Fruit fly (Drosophila melanogaster): Measurements from ENCODE around the gene CG17349.

The CG17349 gene

DNA sequence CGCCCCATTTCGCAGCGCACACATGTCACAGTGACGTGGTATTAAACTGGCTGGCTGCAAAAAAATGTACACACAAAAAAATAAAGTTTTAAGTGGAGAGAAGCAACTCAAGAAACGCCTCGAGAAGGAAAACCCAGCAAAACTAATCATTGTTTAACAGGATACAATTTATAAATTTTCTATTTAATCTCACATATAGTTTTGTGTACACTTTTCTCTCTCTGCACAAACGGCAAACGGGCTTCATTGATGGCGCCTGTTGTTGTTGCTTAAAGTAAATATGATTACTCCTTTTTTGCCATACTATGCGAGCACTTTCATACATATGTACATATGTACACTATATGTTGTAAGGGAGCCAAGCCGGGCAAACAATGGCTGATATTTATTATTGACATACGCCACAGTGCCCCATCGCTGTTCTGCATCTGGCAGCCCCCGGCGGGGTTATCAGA lies 12.2 kb upstream of the CG17349 start:
- TF ChIP-seq noc (tag; optimal IDR thresholded peaks at IDR 0.05), result no peak

DNA sequence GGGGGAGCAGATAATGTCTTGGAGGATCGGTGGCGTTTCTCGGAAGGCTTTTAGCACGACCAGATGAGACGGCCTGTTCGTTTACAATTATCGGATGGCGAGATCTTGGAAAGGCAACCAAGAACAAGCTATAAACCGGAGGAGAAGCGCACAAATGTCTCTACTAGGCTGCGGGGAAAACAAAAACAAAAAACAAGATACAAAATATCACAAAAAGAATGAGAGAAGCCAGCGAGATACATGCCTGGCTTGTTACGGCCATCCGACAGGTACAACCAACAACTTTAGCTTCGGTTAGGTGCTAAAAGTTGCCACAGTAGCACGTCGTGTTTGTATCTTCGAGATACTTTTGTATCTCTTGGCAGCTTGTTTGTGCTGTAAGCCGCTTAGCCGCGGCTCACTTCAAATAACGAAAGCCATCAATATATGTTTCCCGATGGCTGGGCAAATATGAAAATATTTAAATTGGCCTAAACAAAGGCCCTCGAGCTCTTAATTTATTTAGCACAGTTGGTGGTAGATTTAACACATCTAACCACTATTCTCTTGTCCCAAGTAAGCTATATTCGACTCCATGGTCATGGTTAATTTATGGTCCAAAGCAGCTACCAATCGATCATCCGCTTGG lies 10.3 kb upstream of the CG17349 start:
- no peak for TF ChIP-seq noc (tag; optimal IDR thresholded peaks at IDR 0.05)

DNA sequence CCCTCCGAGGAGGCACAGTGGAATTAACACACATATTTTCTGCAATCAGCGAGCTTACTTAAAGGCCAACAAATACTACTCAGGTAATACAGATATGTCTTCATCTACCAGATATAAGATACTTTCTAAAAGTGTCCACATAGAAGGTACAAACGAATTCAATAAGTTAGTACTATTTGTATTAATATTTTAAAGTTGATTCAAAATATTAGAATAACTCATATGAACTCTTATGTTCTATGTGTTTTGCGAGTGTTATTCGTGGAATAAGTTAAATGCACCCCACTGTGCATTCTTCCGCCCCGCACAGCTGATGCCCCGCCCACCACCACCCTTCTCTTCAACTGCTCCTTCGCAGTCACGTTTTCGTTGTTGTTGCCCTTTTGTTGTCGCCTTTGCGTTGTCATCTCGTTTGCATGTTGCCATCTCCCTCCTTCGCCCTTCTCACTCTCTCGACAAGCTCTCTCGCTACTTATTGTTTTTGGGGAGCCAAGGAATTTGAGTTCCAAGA lies 8.6 kb upstream of the CG17349 start:
- no peak for TF ChIP-seq noc (tag; optimal IDR thresholded peaks at IDR 0.05)

DNA sequence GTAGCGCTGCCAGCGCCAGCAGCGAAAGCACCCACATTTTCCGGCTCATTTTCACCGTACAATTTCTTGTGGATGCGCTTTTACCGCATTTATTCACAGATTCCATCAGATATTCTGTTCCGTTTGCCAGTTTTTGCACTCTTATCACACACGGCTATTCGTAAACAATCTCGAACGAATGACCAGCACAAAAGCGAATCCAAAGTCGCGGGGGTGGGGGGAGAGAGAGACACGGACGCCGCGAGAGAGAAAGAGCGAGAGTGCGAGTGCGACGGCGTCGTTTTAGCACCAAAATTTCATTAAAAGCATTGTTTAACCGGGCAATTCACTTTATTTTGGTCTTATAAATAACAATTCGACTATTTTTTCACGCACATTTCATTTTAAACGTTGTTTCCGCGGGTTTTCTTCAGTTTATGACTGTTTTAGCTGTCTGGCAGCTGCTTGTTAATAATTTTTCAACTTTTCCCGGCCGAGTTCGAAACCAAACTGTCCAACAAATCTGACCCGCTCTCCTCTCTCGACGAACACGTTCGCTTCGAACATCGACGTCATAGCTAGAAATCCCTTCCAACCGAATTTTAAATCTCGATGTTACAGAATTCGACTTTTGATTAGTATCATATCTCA lies 7.4 kb upstream of the CG17349 start, which contains the start of gene dnt:
Gene dnt, minus strand, starts transcription at position 494 of the 630 bp plus-strand sequence.
- no peak for TF ChIP-seq noc (tag; optimal IDR thresholded peaks at IDR 0.05)

DNA sequence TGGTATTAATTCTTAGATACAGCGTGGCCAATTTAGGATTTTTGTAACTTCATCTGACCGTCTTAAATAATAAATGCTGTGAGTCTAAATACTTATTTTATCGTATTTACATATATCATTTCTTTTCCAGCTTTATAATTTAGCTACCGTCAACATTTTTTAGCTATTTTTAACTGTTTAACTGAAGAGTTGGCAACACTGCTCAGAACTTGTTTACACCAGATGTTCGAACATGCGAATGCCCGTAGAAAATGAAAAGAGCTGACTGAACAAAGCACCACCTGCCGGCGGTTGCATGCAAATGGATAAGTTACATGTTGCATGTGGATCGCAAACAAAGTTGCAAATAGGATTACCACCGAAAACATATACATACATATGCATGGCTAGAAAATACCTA lies 6.7 kb upstream of the CG17349 start:
- TF ChIP-seq noc (tag; optimal IDR thresholded peaks at IDR 0.05), result no peak

DNA sequence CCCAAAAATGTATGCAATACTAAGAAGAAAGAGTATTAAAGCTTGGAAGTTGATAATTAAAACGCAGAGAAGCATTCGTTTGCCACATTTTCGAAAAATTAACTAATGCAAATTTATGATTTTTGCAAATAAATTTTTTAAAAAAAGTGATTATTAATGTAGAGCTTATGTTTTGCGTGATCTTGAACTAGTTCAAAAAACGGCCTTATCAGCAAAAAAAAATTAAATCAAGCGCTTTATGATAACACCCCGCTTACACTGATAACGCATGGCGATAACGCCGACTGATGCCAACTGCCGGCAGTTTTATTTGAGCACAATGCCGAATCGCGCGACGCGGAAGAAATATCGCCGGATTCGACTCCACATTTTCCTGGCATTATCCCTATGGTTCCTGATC lies 6.2 kb upstream of the CG17349 start, which contains the start of gene CG13086:
Gene CG13086, plus strand, starts transcription at position 301 of the 400 bp plus-strand sequence.
- TF ChIP-seq noc (tag; optimal IDR thresholded peaks at IDR 0.05), result no peak

DNA sequence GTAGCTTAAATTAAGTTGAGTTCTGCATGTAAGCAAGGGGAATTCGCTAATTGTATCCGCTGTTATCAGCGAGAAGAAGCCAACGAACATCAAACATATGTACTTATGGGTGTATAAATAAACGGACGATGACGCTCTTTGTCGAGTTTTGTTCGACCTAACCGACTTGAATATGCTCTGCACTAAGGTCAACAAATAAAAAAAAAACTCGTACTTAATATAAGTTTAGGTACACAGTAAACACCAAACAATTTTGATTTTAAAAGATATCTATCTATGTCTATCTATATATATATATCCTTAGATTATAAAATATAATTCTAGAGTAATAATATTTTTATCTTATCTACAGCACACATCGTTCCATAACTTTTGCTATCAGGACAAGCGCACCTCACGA lies 5.6 kb upstream of the CG17349 start:
- peak; percentile 59 for TF ChIP-seq noc (tag; optimal IDR thresholded peaks at IDR 0.05)

DNA sequence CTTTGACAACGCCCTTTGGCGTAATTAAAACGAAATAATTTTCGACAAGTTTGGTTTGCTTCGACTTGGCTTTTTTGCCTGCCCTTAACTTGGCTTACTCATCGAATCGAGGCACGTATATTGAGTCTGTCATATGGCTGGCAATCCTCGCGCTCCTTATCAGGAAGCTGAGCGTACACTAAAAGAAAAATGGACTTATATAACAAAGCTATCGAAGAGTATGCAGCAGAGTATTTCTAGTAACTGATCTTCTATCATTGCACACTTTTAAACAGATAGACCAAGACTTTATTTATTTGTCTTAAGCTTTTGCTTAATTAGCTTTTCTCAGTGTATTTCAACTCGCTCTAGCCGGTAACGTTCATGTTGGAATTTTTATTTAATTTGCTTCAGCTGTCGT lies 3.9 kb upstream of the CG17349 start:
- no peak for TF ChIP-seq noc (tag; optimal IDR thresholded peaks at IDR 0.05)

DNA sequence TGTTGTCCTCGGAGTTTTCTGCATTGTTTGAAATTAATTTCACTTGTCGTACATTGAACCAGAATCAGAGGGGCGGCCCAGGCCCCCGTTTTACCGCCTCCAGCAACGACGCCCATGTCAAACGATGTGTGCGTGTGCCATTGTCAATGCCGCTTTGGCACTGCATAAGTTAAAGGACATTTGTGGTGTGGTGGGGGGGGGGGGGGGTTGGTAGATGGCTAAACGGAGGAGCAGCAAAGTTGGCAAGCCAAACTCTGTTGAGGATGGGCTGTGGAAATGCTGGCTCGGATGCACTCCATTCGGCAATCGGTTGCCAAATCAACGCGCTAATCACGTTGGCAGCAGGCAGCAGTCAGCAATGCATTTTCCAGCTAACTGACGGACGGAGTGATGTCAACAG lies 3.5 kb upstream of the CG17349 start:
- TF ChIP-seq noc (tag; optimal IDR thresholded peaks at IDR 0.05), result no peak

DNA sequence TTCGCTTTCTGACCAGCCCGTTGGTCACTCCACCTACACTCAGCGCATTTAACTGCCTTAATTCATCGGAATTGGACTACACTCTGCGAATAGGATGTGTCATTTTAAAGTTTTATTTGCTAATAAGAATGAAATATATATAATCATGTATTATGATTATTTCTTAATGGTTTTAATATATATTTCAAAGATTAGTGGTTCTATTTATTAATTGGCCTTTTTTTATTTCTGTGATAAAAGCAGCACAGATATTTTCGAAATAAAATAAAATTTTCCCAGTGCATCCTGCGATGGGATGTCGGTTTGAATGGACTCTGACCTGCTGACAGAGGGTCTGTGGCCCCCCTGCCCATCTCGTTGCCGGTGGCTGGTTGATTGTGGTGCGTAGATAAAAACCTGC lies 3.6 kb downstream of the CG17349 start:
- no peak for TF ChIP-seq noc (tag; optimal IDR thresholded peaks at IDR 0.05)

DNA sequence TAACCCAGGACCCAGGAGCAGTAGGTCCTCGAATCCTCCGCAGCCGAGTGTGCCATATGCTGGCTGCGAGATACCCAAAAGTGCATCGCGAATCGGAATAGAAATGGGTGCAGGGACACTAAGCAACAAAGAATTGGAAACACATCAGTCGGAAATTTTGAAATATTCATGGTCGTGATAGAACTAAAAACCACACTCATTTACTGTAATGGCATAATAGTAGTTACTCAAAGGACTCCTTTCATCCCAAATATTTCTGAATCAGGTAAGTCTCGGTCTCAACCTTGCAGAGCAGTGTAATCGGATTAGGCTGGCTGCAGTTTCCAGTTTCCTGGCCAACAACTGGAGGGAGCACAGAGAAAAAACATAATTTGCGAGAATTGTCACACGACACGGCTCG lies 5.9 kb downstream of the CG17349 start:
- TF ChIP-seq noc (tag; optimal IDR thresholded peaks at IDR 0.05), result no peak

DNA sequence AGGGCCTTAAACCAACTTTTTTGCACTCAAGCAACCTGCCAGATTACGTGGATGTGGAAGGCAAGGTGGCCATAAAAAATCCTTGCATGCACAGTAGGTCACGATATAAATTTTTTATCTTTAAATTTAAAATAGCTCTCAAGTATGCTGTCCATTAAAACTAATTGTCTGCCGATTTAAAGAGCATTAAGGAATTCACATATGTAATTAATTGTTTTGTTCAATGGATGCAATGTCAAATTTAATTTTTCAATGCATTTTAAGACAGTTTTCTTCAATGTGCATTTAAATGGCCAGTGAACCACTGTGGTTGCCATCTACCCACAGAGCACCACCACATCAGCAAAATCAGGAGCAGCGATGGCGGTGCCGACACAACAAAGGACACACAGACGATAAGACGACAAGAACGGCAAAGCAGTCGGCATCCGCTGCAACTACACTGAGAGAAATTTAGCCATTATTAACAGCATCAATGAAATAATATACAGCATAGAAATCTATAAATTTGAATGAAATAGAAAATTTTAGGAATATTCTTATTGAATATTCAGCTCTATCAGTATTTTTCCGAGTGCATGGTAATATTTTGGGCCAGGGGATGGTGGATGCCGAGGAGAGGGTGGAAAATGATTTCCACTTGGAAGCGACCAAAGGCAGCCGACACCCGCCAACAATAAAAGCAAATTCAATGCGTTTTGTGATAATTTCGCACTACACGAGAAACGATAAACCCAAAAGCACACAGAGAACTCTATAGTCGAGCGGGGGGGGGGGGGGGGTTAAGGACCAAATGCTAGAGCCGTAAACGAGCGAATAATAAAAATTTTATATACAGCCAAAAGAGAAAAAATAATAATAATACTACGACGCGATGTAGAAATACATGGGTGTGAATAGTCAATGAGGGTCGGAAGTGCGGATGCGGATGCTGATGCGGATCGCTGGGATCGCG lies 7.2 kb downstream of the CG17349 start:
- no peak for TF ChIP-seq noc (tag; optimal IDR thresholded peaks at IDR 0.05)

DNA sequence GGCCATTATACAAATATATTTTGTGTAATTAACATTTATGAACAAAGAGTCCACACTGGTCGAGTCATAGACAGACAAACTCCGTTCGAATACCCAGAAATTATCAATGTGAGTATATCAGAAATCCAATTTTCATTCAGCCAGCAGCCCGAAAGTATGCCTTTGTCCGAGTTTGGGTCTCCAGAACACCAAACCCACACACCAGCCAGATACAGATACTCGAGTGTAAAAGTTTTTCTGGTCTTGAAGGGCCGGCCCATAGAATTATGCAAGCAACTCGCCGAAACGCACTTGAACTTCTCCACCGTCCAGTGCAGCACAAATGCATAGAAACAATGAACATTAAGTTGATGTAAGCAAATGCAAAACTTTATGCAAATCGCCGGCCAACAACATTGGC lies 8.4 kb downstream of the CG17349 start:
- TF ChIP-seq noc (tag; optimal IDR thresholded peaks at IDR 0.05), result no peak

DNA sequence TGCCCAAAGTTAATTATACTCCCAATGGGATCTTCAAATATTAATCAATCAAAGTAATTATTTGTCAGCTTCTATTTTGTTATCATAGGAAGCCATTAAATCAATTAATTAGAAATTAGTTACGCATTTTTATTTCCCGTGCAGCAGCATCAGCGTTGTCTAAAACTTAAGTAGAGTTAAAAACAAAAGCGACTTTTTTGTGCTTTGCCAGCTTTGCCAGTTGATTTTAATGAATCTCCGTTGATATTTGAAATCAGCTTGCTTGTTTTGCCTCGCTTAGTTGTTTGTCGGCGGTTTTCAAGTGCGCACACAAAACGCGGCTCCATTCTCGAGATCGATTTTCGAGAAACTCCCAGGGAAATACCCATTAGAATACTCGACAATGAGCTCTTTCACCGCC lies 10.4 kb downstream of the CG17349 start, which contains the start of gene CG17350:
Gene CG17350, plus strand, starts transcription at position 301 of the 400 bp plus-strand sequence.
- TF ChIP-seq noc (tag; optimal IDR thresholded peaks at IDR 0.05), result no peak

DNA sequence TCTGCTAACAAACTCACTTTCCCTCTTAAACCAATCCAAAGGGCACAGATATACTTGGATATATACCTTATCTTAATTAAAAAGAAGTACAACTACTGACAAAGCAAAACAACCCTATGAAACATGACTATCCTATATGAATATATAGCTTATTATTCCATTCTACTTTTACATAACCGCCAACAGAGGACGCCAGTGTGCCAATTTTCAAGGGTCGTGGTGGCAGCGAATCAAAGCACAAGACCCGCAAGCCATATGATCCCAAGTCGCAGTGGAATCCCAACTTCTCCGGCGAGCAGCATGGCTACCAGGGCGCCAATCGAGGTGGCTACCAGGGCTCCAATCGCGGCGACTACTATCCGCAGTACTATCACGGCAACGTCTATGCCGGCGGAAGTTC lies 12.1 kb downstream of the CG17349 start:
- TF ChIP-seq noc (tag; optimal IDR thresholded peaks at IDR 0.05), result no peak

DNA sequence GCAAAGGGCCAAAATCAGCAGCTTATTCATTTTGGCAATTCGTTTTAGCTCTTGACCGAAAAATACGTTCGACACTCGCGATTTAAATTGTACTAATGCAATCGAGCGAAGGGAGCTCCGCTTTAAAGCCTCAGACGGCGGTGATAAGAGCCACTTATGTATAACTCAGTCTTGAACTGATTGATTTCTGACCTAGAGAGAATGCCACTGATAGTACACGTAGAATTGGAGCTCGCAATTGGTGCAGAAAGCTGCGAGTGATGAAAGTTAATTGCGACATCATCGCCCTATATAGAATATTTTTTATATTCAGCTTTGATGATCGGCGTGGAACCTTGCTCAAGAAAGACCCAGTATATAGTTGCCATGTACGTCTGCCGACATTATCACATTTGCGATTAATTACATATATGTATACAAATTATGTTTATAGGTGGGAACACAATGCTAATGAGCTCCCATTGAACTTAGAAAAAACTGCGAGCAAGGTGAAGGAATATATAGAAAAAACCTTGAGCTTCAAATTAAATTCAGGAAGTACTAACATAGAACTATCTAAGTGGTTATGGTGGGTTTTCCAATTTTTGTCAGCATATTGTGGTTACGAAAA lies 16.0 kb downstream of the CG17349 start, which contains the start of gene fon:
Gene fon, minus strand, starts transcription at position 100 of the 610 bp plus-strand sequence.
- no peak for TF ChIP-seq noc (tag; optimal IDR thresholded peaks at IDR 0.05)

All from whole organism, larva.